Fruit fly (Drosophila melanogaster): Measurements from ENCODE around the gene mtg.
A peak's percentile ranks its signal among the peaks of the same experiment; 100 is the strongest.

Gene mtg

dm6 chr3R:8308515-8308959 lies 58.2 kb downstream of the mtg start, which contains the start of gene tex (continued):
- TF ChIP-seq CG7745 (tag; optimal IDR thresholded peaks at IDR 0.05) (peak; percentile 24), CG13123 (GFP tag; optimal IDR thresholded peaks at IDR 0.05) (peak; percentile 1), Fer3 (tag; optimal IDR thresholded peaks at IDR 0.05) (peak; percentile 18), h (optimal IDR thresholded peaks at IDR 0.05) (no peak), bab2 (GFP tag; optimal IDR thresholded peaks at IDR 0.05) (peak; percentile 36), sqz (GFP tag; optimal IDR thresholded peaks at IDR 0.05) (peak; percentile 58), zfh1 (GFP tag; IDR thresholded peaks at IDR 0.05) (no peak), Sox102F (GFP tag; optimal IDR thresholded peaks at IDR 0.05) (no peak), gcm (GFP tag; optimal IDR thresholded peaks at IDR 0.05) (peak; percentile 57), btn (GFP tag; optimal IDR thresholded peaks at IDR 0.05) (no peak), CG33557 (GFP tag; optimal IDR thresholded peaks at IDR 0.05) (peak; percentile 73), CG10462 (GFP tag; optimal IDR thresholded peaks at IDR 0.05) (no peak), onecut (GFP tag; IDR thresholded peaks at IDR 0.05) (peak; percentile 53), CG12391 (tag; optimal IDR thresholded peaks at IDR 0.05) (peak; percentile 27), CG30403 (GFP tag; optimal IDR thresholded peaks at IDR 0.05) (no peak), CG10366 (GFP tag; IDR thresholded peaks at IDR 0.05) (no peak), MTF-1 (GFP tag; optimal IDR thresholded peaks at IDR 0.05; ENCODE audit: borderline replicate concordance) (peak; percentile 74), unpg (GFP tag; optimal IDR thresholded peaks at IDR 0.05) (peak; percentile 38), Stat92E (GFP tag; optimal IDR thresholded peaks at IDR 0.05) (peak in 1 of 3 experiments; percentile 5), CG2116 (GFP tag; optimal IDR thresholded peaks at IDR 0.05) (peak; percentile 55), CG5245 (GFP tag; optimal IDR thresholded peaks at IDR 0.05) (peak; percentile 10), fd64A (GFP tag; optimal IDR thresholded peaks at IDR 0.05) (peak; percentile 81), ATbp (GFP tag; optimal IDR thresholded peaks at IDR 0.05) (peak; percentile 80), CG9932 (GFP tag; IDR thresholded peaks at IDR 0.05) (no peak), Nf-YC (tag; optimal IDR thresholded peaks at IDR 0.05) (no peak), ap (GFP tag; IDR thresholded peaks at IDR 0.05) (no peak), fd102C (GFP tag; optimal IDR thresholded peaks at IDR 0.05) (peak; percentile 1), hkb (optimal IDR thresholded peaks at IDR 0.05) (no peak), hkb (GFP tag; IDR thresholded peaks at IDR 0.05) (peak; percentile 37; the same call in 1 of the 2 replicates), pzg (GFP tag; optimal IDR thresholded peaks at IDR 0.05) (peak; percentile 89), Hr3 (GFP tag; optimal IDR thresholded peaks at IDR 0.05) (no peak), Pdp1 (GFP tag; optimal IDR thresholded peaks at IDR 0.05) (peak in 1 of 2 experiments; percentile 76), Dp (GFP tag; optimal IDR thresholded peaks at IDR 0.05) (peak; percentile 98), E2f2 (GFP tag; IDR thresholded peaks at IDR 0.05) (peak; percentile 98), Sry-β (GFP tag; optimal IDR thresholded peaks at IDR 0.05) (peak; percentile 43), CG2202 (tag; optimal IDR thresholded peaks at IDR 0.05) (peak; percentile 63), nmo (GFP tag; optimal IDR thresholded peaks at IDR 0.05) (peak; percentile 55), Six4 (GFP tag; optimal IDR thresholded peaks at IDR 0.05) (peak; percentile 22), pita (GFP tag; optimal IDR thresholded peaks at IDR 0.05) (peak; percentile 56), pfk (GFP tag; optimal IDR thresholded peaks at IDR 0.05) (no peak), CG3407 (GFP tag; optimal IDR thresholded peaks at IDR 0.05) (peak; percentile 62), knrl (GFP tag; IDR thresholded peaks at IDR 0.05; ENCODE audit: partially characterized antibody) (peak; percentile 27; the same call in 1 of the 3 replicates), Blimp-1 (GFP tag; optimal IDR thresholded peaks at IDR 0.05) (peak; percentile 67), disco-r (GFP tag; optimal IDR thresholded peaks at IDR 0.05) (no peak), CG18262 (tag; optimal IDR thresholded peaks at IDR 0.05) (peak; percentile 65), CG10431 (GFP tag; optimal IDR thresholded peaks at IDR 0.05) (peak; percentile 31), hbn (GFP tag; IDR thresholded peaks at IDR 0.05; ENCODE audit: partially characterized antibody) (peak; percentile 28; the same call in 1 of the 2 replicates), CG17912 (GFP tag; optimal IDR thresholded peaks at IDR 0.05) (peak; percentile 14), lmd (GFP tag; IDR thresholded peaks at IDR 0.05) (no peak), CG1024 (GFP tag; IDR thresholded peaks at IDR 0.05) (no peak)

Data from whole organism, embryonic.